Worm (Caenorhabditis elegans): Measurements from ENCODE around the gene T01C3.2.

DNA sequence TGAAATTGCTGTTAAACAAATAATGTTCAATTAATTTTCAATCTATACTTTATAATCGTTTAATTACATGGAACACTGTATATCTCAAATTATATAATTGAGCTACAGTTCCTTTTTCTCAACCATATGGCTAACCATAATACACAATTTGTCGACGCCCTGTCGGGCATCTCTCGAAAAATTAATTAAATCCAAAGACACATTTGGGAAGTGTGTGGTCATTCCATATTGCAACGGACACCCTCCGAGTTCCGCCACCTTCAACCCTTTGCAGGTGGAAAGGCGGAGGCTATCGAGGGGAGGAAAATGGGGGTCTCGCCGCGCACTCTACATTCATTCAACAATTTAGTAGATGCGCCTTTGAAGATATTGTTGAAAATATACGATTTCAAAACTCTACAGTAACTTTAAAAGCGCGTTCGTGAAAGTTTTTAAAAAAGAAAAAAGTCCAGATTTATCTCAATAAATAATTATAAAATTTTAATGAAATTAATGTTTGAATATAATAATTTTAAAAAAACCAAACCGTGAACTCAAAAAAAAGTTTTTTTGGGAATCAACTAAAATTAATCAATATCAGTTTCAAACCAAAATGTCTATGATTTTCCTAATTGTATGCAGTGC is 38.0 kb downstream of the T01C3.2 start, which contains the start of gene F14H8.8:
- TF ChIP-seq dpl-1 (GFP tag; optimal IDR thresholded peaks at IDR 0.05) (no peak), mxl-1 (tag; optimal IDR thresholded peaks at IDR 0.05) (no peak), lag-1 (GFP tag; IDR thresholded peaks at IDR 0.05) (no peak), B0035.1 (tag; optimal IDR thresholded peaks at IDR 0.05) (no peak), mcd-1 (GFP tag; IDR thresholded peaks at IDR 0.05) (peak; percentile 72), ceh-58 (GFP tag; IDR thresholded peaks at IDR 0.05) (no peak), ama-1 (optimal IDR thresholded peaks at IDR 0.05) (no peak), ama-1 (GFP tag; optimal IDR thresholded peaks at IDR 0.05) (no peak), ztf-18 (tag; optimal IDR thresholded peaks at IDR 0.05) (no peak), sea-2 (GFP tag; IDR thresholded peaks at IDR 0.05) (no peak), akir-1 (GFP tag; optimal IDR thresholded peaks at IDR 0.05) (no peak)

Measured in whole organism, young adult.